Fruit fly (Drosophila melanogaster) whole organism, embryonic: ENCODE results near the gene Bruce.

Source experiments
- Ada2b ChIP-seq: fragments of 200-800 bp; sonication (Bioruptor generic); IDR thresholded peaks from 2 replicates; pipeline ENCODE4 v1.3.6; 2022; ENCODE audit warnings: missing biosample characterization, missing genetic modification characterization
- Atf6 ChIP-seq: fragments of 200-800 bp; sonication (Bioruptor generic); IDR thresholded peaks from 2 replicates; pipeline ENCODE4 v1.3.6; 2022; ENCODE audit warnings: missing biosample characterization, missing genetic modification characterization
- BtbVII ChIP-seq: fragments of 200-800 bp; sonication (Bioruptor generic); optimal IDR thresholded peaks from 3 replicates; lab custom pipeline; 2017; ENCODE audit warnings: missing biosample characterization, mild to moderate bottlenecking, missing genetic modification characterization
- CG11398 ChIP-seq: fragments of 200-800 bp; sonication (Bioruptor generic); optimal IDR thresholded peaks from 2 replicates; lab custom pipeline; 2016; ENCODE audit warnings: missing biosample characterization, missing genetic modification characterization
- CG12744 ChIP-seq: fragments of 200-800 bp; sonication (Bioruptor generic); optimal IDR thresholded peaks from 2 replicates; lab custom pipeline; 2016; ENCODE audit warnings: missing biosample characterization, missing genetic modification characterization
- CG15601 ChIP-seq: fragments of 200-800 bp; sonication (Bioruptor generic); optimal IDR thresholded peaks from 3 replicates; lab custom pipeline; 2019; ENCODE audit warnings: missing biosample characterization, mild to moderate bottlenecking, missing genetic modification characterization, moderate library complexity
- CG1647 ChIP-seq: fragments of 200-800 bp; sonication (Bioruptor generic); optimal IDR thresholded peaks from 3 replicates; lab custom pipeline; 2016; ENCODE audit warnings: missing biosample characterization, missing genetic modification characterization
- CG18476 ChIP-seq: fragments of 200-800 bp; sonication (Bioruptor generic); optimal IDR thresholded peaks from 2 replicates; lab custom pipeline; 2016; ENCODE audit warnings: missing biosample characterization, mild to moderate bottlenecking, missing genetic modification characterization
- CG2678 ChIP-seq: fragments of 200-800 bp; sonication (Bioruptor generic); optimal IDR thresholded peaks from 3 replicates; lab custom pipeline; 2019; ENCODE audit warnings: missing biosample characterization, mild to moderate bottlenecking, missing genetic modification characterization, moderate library complexity
- CG30403 ChIP-seq: fragments of 200-800 bp; sonication (Bioruptor generic); optimal IDR thresholded peaks from 3 replicates; lab custom pipeline; 2016; ENCODE audit warnings: missing biosample characterization, missing genetic modification characterization
- CG3847 ChIP-seq: fragments of 200-800 bp; sonication (Bioruptor generic); IDR thresholded peaks from 2 replicates; pipeline ENCODE4 v1.3.6; 2022; ENCODE audit warnings: missing biosample characterization, missing genetic modification characterization
- CG3995 ChIP-seq: fragments of 200-800 bp; sonication (Bioruptor generic); optimal IDR thresholded peaks from 3 replicates; lab custom pipeline; 2016; ENCODE audit warnings: missing biosample characterization, missing genetic modification characterization
- CG4404 ChIP-seq: fragments of 200-800 bp; sonication (Bioruptor generic); IDR thresholded peaks from 2 replicates; pipeline ENCODE4 v1.3.6; 2022; ENCODE audit warnings: missing biosample characterization, missing genetic modification characterization
- CG4854 ChIP-seq: fragments of 200-800 bp; sonication (Bioruptor generic); optimal IDR thresholded peaks from 2 replicates; lab custom pipeline; 2016; ENCODE audit warnings: missing biosample characterization, missing genetic modification characterization, inconsistent platforms
- CHES-1-like ChIP-seq: fragments of 200-800 bp; sonication (Bioruptor generic); optimal IDR thresholded peaks from 2 replicates; lab custom pipeline; 2016; ENCODE audit warnings: missing biosample characterization, missing genetic modification characterization
- Chrac-16 ChIP-seq: fragments of 200-800 bp; sonication (Bioruptor generic); optimal IDR thresholded peaks from 3 replicates; lab custom pipeline; 2016; ENCODE audit warnings: missing biosample characterization, missing genetic modification characterization
- Dbx ChIP-seq: fragments of 200-800 bp; sonication (Bioruptor generic); IDR thresholded peaks from 3 replicates; pipeline ENCODE4 v1.3.6; 2022; ENCODE audit warnings: missing biosample characterization, missing genetic modification characterization
- Ets65A ChIP-seq: fragments of 200-800 bp; sonication (Bioruptor generic); peaks from one replicate; lab custom pipeline; 2016; ENCODE audit warnings: missing biosample characterization, missing genetic modification characterization
- Gug ChIP-seq: fragments of 200-800 bp; sonication (Bioruptor generic); IDR thresholded peaks from 4 replicates; pipeline ENCODE4 v1.3.6; 2022; ENCODE audit warnings: missing biosample characterization, missing genetic modification characterization
- HLH4C ChIP-seq: fragments of 200-800 bp; sonication (Bioruptor generic); IDR thresholded peaks from 3 replicates; pipeline ENCODE4 v1.3.6; 2022; ENCODE audit warnings: missing biosample characterization, missing genetic modification characterization; ENCODE audit not compliant: partially characterized antibody
- Hr51 ChIP-seq, 2 experiments: fragments of 200-800 bp; sonication (Bioruptor generic); optimal IDR thresholded peaks; 2 replicates in 1 of 2; 3 replicates in 1 of 2; lab custom pipeline; 2016 to 2018; ENCODE audit warnings: missing biosample characterization in 2 of 2, missing genetic modification characterization in 2 of 2, mild to moderate bottlenecking in 1 of 2, moderate library complexity in 1 of 2
- MESR4 ChIP-seq: fragments of 200-800 bp; sonication (Bioruptor generic); optimal IDR thresholded peaks from 2 replicates; lab custom pipeline; 2018; ENCODE audit warnings: missing biosample characterization, mild to moderate bottlenecking, missing genetic modification characterization, moderate library complexity
- Mad ChIP-seq: fragments of 200-800 bp; sonication (Bioruptor generic); optimal IDR thresholded peaks from 2 replicates; lab custom pipeline; 2016; ENCODE audit warnings: missing biosample characterization, missing genetic modification characterization
- Med ChIP-seq: fragments of 200-800 bp; sonication (Bioruptor generic); peaks from one replicate; lab custom pipeline; 2016; ENCODE audit warnings: missing biosample characterization, missing genetic modification characterization, mild to moderate bottlenecking, inconsistent platforms, moderate library complexity
- Myb ChIP-seq: fragments of 200-800 bp; sonication (Bioruptor generic); optimal IDR thresholded peaks from 2 replicates; lab custom pipeline; 2016; ENCODE audit warnings: missing biosample characterization, missing genetic modification characterization
- Taf1 ChIP-seq: fragments of 200-800 bp; sonication (Bioruptor generic); IDR thresholded peaks from 2 replicates; pipeline ENCODE4 v1.3.6; 2022; ENCODE audit warnings: missing biosample characterization, missing genetic modification characterization
- YL-1 ChIP-seq: fragments of 200-800 bp; sonication (Bioruptor generic); optimal IDR thresholded peaks from 3 replicates; lab custom pipeline; 2017; ENCODE audit warnings: missing biosample characterization, mild to moderate bottlenecking, missing genetic modification characterization
- chn ChIP-seq: fragments of 200-800 bp; sonication (Bioruptor generic); optimal IDR thresholded peaks from 2 replicates; lab custom pipeline; 2016; ENCODE audit warnings: missing biosample characterization, missing genetic modification characterization
- dmrt99B ChIP-seq: fragments of 200-800 bp; sonication (Bioruptor generic); optimal IDR thresholded peaks from 2 replicates; lab custom pipeline; 2018; ENCODE audit warnings: missing biosample characterization, mild to moderate bottlenecking, missing genetic modification characterization, moderate library complexity
- ems ChIP-seq: fragments of 200-800 bp; sonication (Bioruptor generic); optimal IDR thresholded peaks from 3 replicates; lab custom pipeline; 2016; ENCODE audit warnings: missing biosample characterization, missing genetic modification characterization
- eyg ChIP-seq: fragments of 200-800 bp; sonication (Bioruptor generic); optimal IDR thresholded peaks from 3 replicates; lab custom pipeline; 2016; ENCODE audit warnings: missing biosample characterization, missing genetic modification characterization
- ham ChIP-seq: fragments of 200-800 bp; sonication (Bioruptor generic); IDR thresholded peaks from 2 replicates; pipeline ENCODE4 v1.3.6; 2022; ENCODE audit warnings: missing biosample characterization, missing genetic modification characterization
- her ChIP-seq: fragments of 200-800 bp; sonication (Bioruptor generic); optimal IDR thresholded peaks from 2 replicates; lab custom pipeline; 2016; ENCODE audit warnings: missing biosample characterization, missing genetic modification characterization
- hkb ChIP-seq, 2 experiments: fragments of 200-800 bp in 1 of 2; fragments of >200 bp in 1 of 2; sonication (Bioruptor generic) in 1 of 2; IDR thresholded peaks in 1 of 2; optimal IDR thresholded peaks in 1 of 2; 2 replicates each; pipeline versions ENCODE4 v1.3.6 to Lab custom; 2017 to 2022; ENCODE audit warnings: missing biosample characterization in 1 of 2, missing genetic modification characterization in 1 of 2
- kah ChIP-seq: fragments of 200-800 bp; sonication (Bioruptor generic); optimal IDR thresholded peaks from 2 replicates; lab custom pipeline; 2018; ENCODE audit warnings: missing biosample characterization, mild to moderate bottlenecking, missing genetic modification characterization
- lilli ChIP-seq: fragments of 200-800 bp; sonication (Bioruptor generic); optimal IDR thresholded peaks from 3 replicates; lab custom pipeline; 2016; ENCODE audit warnings: missing biosample characterization, missing genetic modification characterization
- lmd ChIP-seq: fragments of 200-800 bp; sonication (Bioruptor generic); IDR thresholded peaks from 2 replicates; pipeline ENCODE4 v1.3.6; 2022; ENCODE audit warnings: missing biosample characterization, missing genetic modification characterization
- onecut ChIP-seq: fragments of 200-800 bp; sonication (Bioruptor generic); IDR thresholded peaks from 2 replicates; pipeline ENCODE4 v1.3.6; 2022; ENCODE audit warnings: missing biosample characterization, missing genetic modification characterization
- peb ChIP-seq: fragments of 200-800 bp; sonication (Bioruptor generic); IDR thresholded peaks from 2 replicates; pipeline ENCODE4 v1.3.6; 2022; ENCODE audit warnings: missing biosample characterization, missing genetic modification characterization
- psq ChIP-seq: fragments of 200-800 bp; sonication (Bioruptor generic); optimal IDR thresholded peaks from 2 replicates; lab custom pipeline; 2017; ENCODE audit warnings: missing biosample characterization, missing genetic modification characterization
- row ChIP-seq: fragments of 200-800 bp; sonication (Bioruptor generic); IDR thresholded peaks from 3 replicates; pipeline ENCODE4 v1.3.6; 2022; ENCODE audit warnings: missing biosample characterization, missing genetic modification characterization
- sd ChIP-seq: fragments of 200-800 bp; sonication (Bioruptor generic); optimal IDR thresholded peaks from 3 replicates; lab custom pipeline; 2018; ENCODE audit warnings: missing biosample characterization, mild to moderate bottlenecking, missing genetic modification characterization, moderate library complexity
- seq ChIP-seq: fragments of 200-800 bp; sonication (Bioruptor generic); IDR thresholded peaks from 2 replicates; pipeline ENCODE4 v1.3.6; 2022; ENCODE audit warnings: missing biosample characterization, missing genetic modification characterization
- sima ChIP-seq: fragments of 200-800 bp; sonication (Bioruptor generic); optimal IDR thresholded peaks from 2 replicates; lab custom pipeline; 2016; ENCODE audit warnings: missing biosample characterization, missing genetic modification characterization
- sr ChIP-seq: fragments of 200-800 bp; sonication (Bioruptor generic); IDR thresholded peaks from 3 replicates; pipeline ENCODE4 v1.3.6; 2022; ENCODE audit warnings: missing biosample characterization, missing genetic modification characterization
- tll ChIP-seq, 2 experiments: fragments of 200-800 bp in 1 of 2; fragments of >200 bp in 1 of 2; sonication (Bioruptor generic) in 1 of 2; optimal IDR thresholded peaks; 2 replicates each; lab custom pipeline; 2017 to 2019; ENCODE audit warnings: missing biosample characterization in 2 of 2, missing genetic modification characterization in 2 of 2, mild to moderate bottlenecking in 1 of 2, moderate library complexity in 1 of 2
- ttk ChIP-seq: fragments of 200-800 bp; sonication (Bioruptor generic); IDR thresholded peaks from 2 replicates; pipeline ENCODE4 v2.1.2; 2022; ENCODE audit warnings: missing biosample characterization, missing genetic modification characterization
- unpg ChIP-seq: fragments of 200-800 bp; sonication (Bioruptor generic); optimal IDR thresholded peaks from 3 replicates; lab custom pipeline; 2018; ENCODE audit warnings: missing biosample characterization, mild to moderate bottlenecking, missing genetic modification characterization, moderate library complexity
- zen ChIP-seq: fragments of 200-800 bp; sonication (Bioruptor generic); optimal IDR thresholded peaks from 3 replicates; lab custom pipeline; 2018; ENCODE audit warnings: missing biosample characterization, mild to moderate bottlenecking, missing genetic modification characterization, moderate library complexity

Bruce gene

DNA sequence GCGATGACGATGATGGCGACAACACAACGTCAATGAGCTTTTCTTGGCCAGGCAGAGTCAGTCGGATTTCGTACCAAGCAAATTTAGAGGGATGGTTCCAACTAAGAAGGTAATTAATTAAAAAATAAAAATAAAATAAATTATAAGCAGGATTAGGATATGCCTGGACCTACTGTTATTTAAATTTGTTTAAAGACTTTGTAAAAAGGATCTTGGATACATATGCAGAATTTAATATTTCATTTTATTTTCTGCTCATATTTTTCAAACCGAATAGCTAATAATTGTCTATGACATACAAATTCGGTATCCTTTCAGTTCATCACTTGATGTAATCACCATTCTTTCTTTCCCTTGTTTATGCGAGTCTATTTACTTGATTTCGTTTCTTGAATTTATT, 56.3 kb downstream of the Bruce start (continued):
- TF ChIP-seq CG12744 (GFP tag; lab: Kevin White, UChicago) (no peak), Mad (GFP tag; lab: Kevin White, UChicago) (no peak), peb (no peak), zen (tag; lab: Kevin White, UChicago) (no peak), Chrac-16 (GFP tag; lab: Kevin White, UChicago) (no peak), onecut (GFP tag; lab: Robert Waterston, UW) (no peak), Myb (GFP tag; lab: Kevin White, UChicago) (no peak), chn (no peak), row (GFP tag; lab: Robert Waterston, UW) (peak; percentile 40), CG30403 (GFP tag; lab: Kevin White, UChicago) (no peak), CG15601 (no peak), sima (GFP tag; lab: Kevin White, UChicago) (no peak), psq (GFP tag; lab: Kevin White, UChicago) (no peak), unpg (GFP tag; lab: Kevin White, UChicago) (peak; percentile 7), CG18476 (GFP tag; lab: Kevin White, UChicago) (no peak), her (GFP tag; lab: Kevin White, UChicago) (no peak)

DNA sequence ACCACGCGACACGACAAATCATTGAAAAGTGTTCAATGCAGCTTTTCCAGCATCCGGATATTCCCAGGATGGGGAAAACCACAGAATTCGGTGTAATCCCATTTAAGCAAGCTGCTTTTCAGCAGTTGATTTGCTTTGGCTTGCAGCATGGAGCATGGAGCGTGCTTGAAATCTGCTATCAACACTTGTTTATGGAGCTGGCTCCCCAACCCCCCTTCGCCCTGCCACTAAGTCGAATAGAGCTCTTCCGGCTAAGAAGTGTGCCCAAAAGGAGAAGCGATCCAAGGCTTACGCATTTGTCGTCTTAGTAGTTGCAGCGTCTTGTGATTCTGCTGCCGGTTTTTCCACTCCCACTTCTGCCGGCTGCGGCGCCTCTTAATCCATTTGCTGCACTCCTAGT, 56.8 kb downstream of the Bruce start:
- TF ChIP-seq Taf1 (GFP tag; lab: Robert Waterston, UW) = no peak
- no peak for TF ChIP-seq YL-1 (GFP tag; lab: Kevin White, UChicago)
- TF ChIP-seq eyg (GFP tag; lab: Kevin White, UChicago) = no peak
- peak; percentile 92 for TF ChIP-seq Ets65A (GFP tag; lab: Kevin White, UChicago)
- no peak for TF ChIP-seq sd (tag; lab: Kevin White, UChicago)
- TF ChIP-seq lilli = no peak

- TF ChIP-seq Atf6 (no peak; the same call in 1 of the 2 replicates), MESR4 (no peak), hkb (optimal IDR thresholded peaks at IDR 0.05; lab: Kevin White, UChicago) (no peak), hkb (GFP tag; IDR thresholded peaks at IDR 0.05; lab: Robert Waterston, UW) (peak; percentile 64; the same call in 1 of the 2 replicates), CHES-1-like (GFP tag; lab: Kevin White, UChicago) (no peak), sr (GFP tag; lab: Robert Waterston, UW) (peak; percentile 80; the same call in 1 of the 3 replicates), CG1647 (no peak), CG4854 (no peak), Gug (no peak), Hr51 (GFP tag; optimal IDR thresholded peaks at IDR 0.05; lab: Kevin White, UChicago) (peak in 1 of 2 experiments; percentile 64), Med (GFP tag; lab: Kevin White, UChicago) (peak; percentile 53), kah (no peak), CG3995 (GFP tag; lab: Kevin White, UChicago) (no peak), Dbx (GFP tag; lab: Robert Waterston, UW) (no peak), CG4404 (no peak), dmrt99B (tag; lab: Kevin White, UChicago) (peak; percentile 52), lmd (GFP tag; lab: Robert Waterston, UW) (0 out of 2 replicates have a peak, but pooled peaks have one; percentile 12), HLH4C (no peak), CG2678 (tag; lab: Kevin White, UChicago) (peak; percentile 48), ham (GFP tag; lab: Robert Waterston, UW) (no peak), tll (GFP tag; optimal IDR thresholded peaks at IDR 0.05; lab: Kevin White, UChicago) (no peak), CG18476 (GFP tag; lab: Kevin White, UChicago) (no peak), Ada2b (GFP tag; lab: Robert Waterston, UW) (peak; percentile 51), ttk (0 out of 2 replicates have a peak, but pooled peaks have one; percentile 31), ems (GFP tag; lab: Kevin White, UChicago) (no peak), seq (GFP tag; lab: Robert Waterston, UW) (0 out of 2 replicates have a peak, but pooled peaks have one; percentile 44), BtbVII (GFP tag; lab: Kevin White, UChicago) (no peak), peb (no peak), CG3847 (GFP tag; lab: Robert Waterston, UW) (no peak), CG11398 (GFP tag; lab: Kevin White, UChicago) (no peak)
Measured at dm6 chr3R:10272695-10273094, 58.5 kb downstream of the Bruce start.
